Worm (Caenorhabditis elegans): Measurements from ENCODE around the gene acl-2.

Gene acl-2

DNA sequence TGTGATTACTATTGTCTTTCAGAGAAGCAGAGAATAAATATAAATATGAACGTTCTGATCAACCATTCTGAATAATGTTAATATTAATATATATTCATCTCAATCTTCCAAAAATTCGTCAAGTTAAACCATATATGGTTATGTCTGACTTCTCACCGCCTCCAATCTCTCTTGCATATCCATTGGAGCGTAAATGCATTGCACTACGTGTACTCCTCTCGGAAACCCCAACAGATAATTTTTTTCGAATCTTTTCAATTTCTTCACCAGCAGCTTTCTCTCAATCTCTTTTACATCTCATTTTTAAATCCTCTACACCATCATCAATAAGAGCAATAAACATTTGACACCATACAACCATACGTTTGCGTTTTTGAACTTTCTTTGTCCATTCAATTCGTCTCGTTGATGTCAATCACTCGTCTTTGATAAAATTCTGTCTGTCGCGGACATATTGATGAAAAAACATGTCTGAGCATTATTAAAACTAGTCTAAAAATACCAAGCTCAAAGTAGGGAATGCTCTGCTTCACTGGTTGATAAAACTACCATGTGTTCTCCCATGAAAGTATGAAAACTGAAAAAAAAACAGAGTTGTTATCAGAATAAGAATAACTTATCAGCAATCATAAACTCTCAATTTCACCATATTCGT lies 27.4 kb downstream of the acl-2 start (continued):
- TF ChIP-seq mxl-3 (GFP tag; optimal IDR thresholded peaks at IDR 0.05) = no peak
- peak; percentile 71 for TF ChIP-seq nhr-28 (tag; optimal IDR thresholded peaks at IDR 0.05)
- no peak for TF ChIP-seq F44E2.7 (GFP tag; IDR thresholded peaks at IDR 0.05)
- no peak for TF ChIP-seq sdz-12 (GFP tag; optimal IDR thresholded peaks at IDR 0.05)
- no peak for TF ChIP-seq rbr-2 (tag; optimal IDR thresholded peaks at IDR 0.05)
- no peak for TF ChIP-seq zag-1 (tag; optimal IDR thresholded peaks at IDR 0.05)
- no peak for TF ChIP-seq daf-19 (GFP tag; conservative IDR thresholded peaks at IDR 0.05)
- TF ChIP-seq dpl-1 (GFP tag; optimal IDR thresholded peaks at IDR 0.05) = peak; percentile 31
- TF ChIP-seq dmd-6 (GFP tag; IDR thresholded peaks at IDR 0.05) = peak; percentile 72
- TF ChIP-seq tra-1 (GFP tag; IDR thresholded peaks at IDR 0.05) = peak; percentile 43; the same call in 1 of the 2 replicates

DNA sequence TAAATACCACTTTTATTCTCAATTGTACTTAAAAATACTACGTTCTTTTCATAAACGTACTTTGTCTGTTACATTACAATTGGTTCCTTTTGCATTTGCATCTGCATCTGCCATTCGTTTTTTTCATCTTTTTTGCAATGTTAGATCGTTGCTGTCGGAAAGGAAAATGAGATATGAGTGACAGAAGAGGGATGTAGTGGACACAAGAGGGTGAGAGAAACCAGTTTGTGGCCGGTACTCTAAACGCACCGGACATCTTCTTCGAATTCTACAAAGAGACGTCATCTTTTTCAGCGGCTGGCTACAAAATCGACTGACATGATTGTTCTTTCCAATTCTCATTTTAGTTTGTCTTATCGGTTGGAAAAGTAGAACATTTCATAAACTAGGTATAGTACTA lies 28.2 kb downstream of the acl-2 start:
- no peak for TF ChIP-seq nhr-10 (tag; optimal IDR thresholded peaks at IDR 0.05)
- peak; percentile 66 for TF ChIP-seq nhr-48 (tag; optimal IDR thresholded peaks at IDR 0.05)
- peak in 1 of 2 experiments; percentile 98 for TF ChIP-seq unc-62 (GFP tag; optimal IDR thresholded peaks at IDR 0.05 in 1 of 2)
- no peak for TF ChIP-seq unc-62 (tag; optimal IDR thresholded peaks at IDR 0.05)
- peak; percentile 89 for TF ChIP-seq nhr-28 (tag; optimal IDR thresholded peaks at IDR 0.05)
- TF ChIP-seq mdl-1 (tag; optimal IDR thresholded peaks at IDR 0.05) = peak in 1 of 2 experiments; percentile 41
- TF ChIP-seq aha-1 (tag) = peak; percentile 48
- TF ChIP-seq mxl-3 (GFP tag; optimal IDR thresholded peaks at IDR 0.05) = peak; percentile 17
- no peak for TF ChIP-seq fos-1 (tag; optimal IDR thresholded peaks at IDR 0.05)

DNA sequence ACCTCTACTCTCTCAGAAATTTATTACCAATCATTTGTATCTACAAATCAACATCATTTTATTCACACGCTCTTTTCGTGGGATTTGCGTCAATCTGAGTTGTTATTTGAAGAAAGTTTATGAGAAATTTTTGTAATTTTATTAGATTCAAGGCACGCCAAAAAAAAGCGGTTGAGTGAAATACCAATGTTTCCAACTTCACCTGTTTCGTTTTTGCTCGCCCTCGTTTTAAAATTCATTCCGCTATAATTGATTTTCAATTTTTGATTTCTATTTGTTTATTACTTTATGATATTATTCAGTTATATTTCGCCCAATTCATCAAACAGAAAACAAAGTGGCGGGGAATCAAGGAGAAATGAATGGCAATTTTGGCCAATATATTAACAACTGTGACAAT lies 30.1 kb downstream of the acl-2 start, which contains the start of gene K08H10.10:
TSS of gene K08H10.10 (plus strand) at position 301 of the 400 bp plus-strand sequence.
- TF ChIP-seq vab-7 (GFP tag; IDR thresholded peaks at IDR 0.05) (no peak), lin-29 (GFP tag; IDR thresholded peaks at IDR 0.05) (no peak), R02D3.7 (tag; optimal IDR thresholded peaks at IDR 0.05) (no peak), fos-1 (tag; optimal IDR thresholded peaks at IDR 0.05) (no peak), egl-43 (GFP tag; IDR thresholded peaks at IDR 0.05) (no peak), mdt-29 (GFP tag; IDR thresholded peaks at IDR 0.05) (no peak)

- TF ChIP-seq nhr-237 (tag; optimal IDR thresholded peaks at IDR 0.05) (no peak), nhr-102 (tag; optimal IDR thresholded peaks at IDR 0.05) (no peak), Y5F2A.4 (GFP tag; optimal IDR thresholded peaks at IDR 0.05) (no peak), unc-130 (GFP tag; optimal IDR thresholded peaks at IDR 0.05) (no peak), nhr-25 (tag; optimal IDR thresholded peaks at IDR 0.05; ENCODE audit: borderline replicate concordance, insufficient read depth) (no peak), madf-9 (GFP tag; conservative IDR thresholded peaks at IDR 0.05) (no peak)
Measured at ce11 chrV:9995791-9996190, 35.1 kb downstream of the acl-2 start, which contains the start of gene K08H10.6. Gene K08H10.6 (minus strand): TSS chrV:9995891.

DNA sequence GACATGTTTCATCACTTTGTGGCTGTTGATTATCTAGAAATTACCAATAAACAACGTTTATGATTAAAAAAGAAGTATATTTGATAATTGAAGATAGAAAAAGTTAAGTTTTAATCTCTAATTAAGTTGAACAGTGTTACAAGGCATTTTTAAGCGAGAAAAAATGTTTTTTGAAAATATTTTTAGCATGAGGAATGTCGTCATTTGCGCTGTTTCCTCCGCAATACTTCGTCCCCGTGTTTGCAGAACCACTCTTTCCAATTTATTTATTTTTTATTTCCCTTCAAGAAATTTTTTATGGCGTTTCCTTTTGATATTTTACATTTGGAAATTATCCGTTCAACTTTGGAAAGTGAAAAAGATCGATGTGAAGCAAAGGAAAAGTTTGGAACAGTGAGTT lies 39.3 kb downstream of the acl-2 start, which contains the start of the genes rde-1 and trpp-6:
TSS of gene rde-1 (minus strand) at position 33 of the 400 bp plus-strand sequence.
TSS of gene trpp-6 (plus strand) at position 286 of the 400 bp plus-strand sequence.
- TF ChIP-seq mep-1 (tag; optimal IDR thresholded peaks at IDR 0.05) (no peak), nhr-102 (tag; optimal IDR thresholded peaks at IDR 0.05) (no peak), fkh-10 (GFP tag; optimal IDR thresholded peaks at IDR 0.05) (no peak), aha-1 (tag) (peak; percentile 70)

ce11 chrV:9987688-9988087 lies 43.2 kb downstream of the acl-2 start, which contains the start of gene C27H6.8:
Gene C27H6.8 (minus strand): TSS chrV:9987788.
- TF ChIP-seq arid-1 (GFP tag; conservative IDR thresholded peaks at IDR 0.05) (no peak), F37D6.2 (tag; optimal IDR thresholded peaks at IDR 0.05) (no peak), attf-4 (tag; optimal IDR thresholded peaks at IDR 0.05) (no peak), hif-1 (tag; optimal IDR thresholded peaks at IDR 0.05) (no peak), zip-2 (tag; optimal IDR thresholded peaks at IDR 0.05) (no peak), aha-1 (tag) (no peak), lin-15B (tag; optimal IDR thresholded peaks at IDR 0.05) (no peak), ama-1 (optimal IDR thresholded peaks at IDR 0.05) (no peak), lin-13 (GFP tag; optimal IDR thresholded peaks at IDR 0.05) (no peak), lir-3 (tag; optimal IDR thresholded peaks at IDR 0.05) (no peak), D1046.2 (GFP tag; IDR thresholded peaks at IDR 0.05) (no peak), ZK546.5 (tag; optimal IDR thresholded peaks at IDR 0.05) (no peak), lim-7 (GFP tag; IDR thresholded peaks at IDR 0.05) (no peak), madf-9 (GFP tag; conservative IDR thresholded peaks at IDR 0.05) (no peak), hlh-11 (tag; optimal IDR thresholded peaks at IDR 0.05) (no peak), Y5F2A.4 (GFP tag; optimal IDR thresholded peaks at IDR 0.05) (no peak)

Data from whole organism, L4 larva.